Fruit fly (Drosophila melanogaster): Measurements from ENCODE around the gene asp.

- TF ChIP-seq ovo (GFP tag; optimal IDR thresholded peaks at IDR 0.05), result no peak
- no peak for TF ChIP-seq Hr96 (GFP tag; optimal IDR thresholded peaks at IDR 0.05)
- no peak for TF ChIP-seq CG12768 (GFP tag; optimal IDR thresholded peaks at IDR 0.05)
- no peak for TF ChIP-seq CG7045 (GFP tag; optimal IDR thresholded peaks at IDR 0.05)
- TF ChIP-seq CG33017 (tag; optimal IDR thresholded peaks at IDR 0.05), result no peak
- no peak for TF ChIP-seq tj (GFP tag; optimal IDR thresholded peaks at IDR 0.05)
- no peak for TF ChIP-seq Clk (GFP tag; optimal IDR thresholded peaks at IDR 0.05)
- no peak for TF ChIP-seq kay (GFP tag; ENCODE audit: borderline replicate concordance)
- TF ChIP-seq CG1620 (GFP tag; optimal IDR thresholded peaks at IDR 0.05), result no peak
- no peak for TF ChIP-seq bab1 (GFP tag; optimal IDR thresholded peaks at IDR 0.05)
These were observed 45.9 kb downstream of the asp start, which contains the start of gene Ude for dm6 chr3R:24799503-24799902.

All from whole organism, adult.